Worm (Caenorhabditis elegans) whole organism, late embryonic: ENCODE data around the gene haao-1.

Experiments
- ama-1 ChIP-seq: fragments of 150-350 bp; optimal IDR thresholded peaks from 2 replicates; lab custom pipeline; 2014
- ceh-14 ChIP-seq: sonication (generic microtip); optimal IDR thresholded peaks from 2 replicates; lab custom pipeline; 2016; ENCODE audit warnings: missing genotype, missing genetic modification characterization, missing compliant biosample characterization
- ceh-24 ChIP-seq: sonication (generic microtip); optimal IDR thresholded peaks from 2 replicates; lab custom pipeline; 2016; ENCODE audit warnings: mild to moderate bottlenecking, missing genetic modification characterization, missing compliant biosample characterization
- ceh-34 ChIP-seq: sonication (generic microtip); optimal IDR thresholded peaks from 2 replicates; lab custom pipeline; 2016; ENCODE audit warnings: mild to moderate bottlenecking, missing genetic modification characterization, missing compliant biosample characterization
- elt-2 ChIP-seq: sonication (generic microtip); optimal IDR thresholded peaks from 2 replicates; lab custom pipeline; 2016; ENCODE audit warnings: missing genetic modification reagents, missing genetic modification characterization, missing compliant biosample characterization
- ets-4 ChIP-seq: sonication (generic microtip); optimal IDR thresholded peaks from 2 replicates; lab custom pipeline; 2016; ENCODE audit warnings: missing genetic modification characterization, missing compliant biosample characterization
- hlh-13 ChIP-seq: fragments of 200-800 bp; sonication (Bioruptor generic); optimal IDR thresholded peaks from 2 replicates; lab custom pipeline; 2018; ENCODE audit warnings: mild to moderate bottlenecking, missing genetic modification characterization, missing compliant biosample characterization
- odd-2 ChIP-seq: sonication (generic microtip); optimal IDR thresholded peaks from 2 replicates; lab custom pipeline; 2017; ENCODE audit warnings: antibody characterized with exemption, mild to moderate bottlenecking, missing genetic modification characterization, missing compliant biosample characterization
- pha-4 ChIP-seq: fragments of 150-350 bp; optimal IDR thresholded peaks from 2 replicates; lab custom pipeline; 2018; ENCODE audit warnings: missing biosample characterization, missing genetic modification reagents, missing genetic modification characterization
- sox-2 ChIP-seq: fragments of 200-800 bp; sonication (Bioruptor generic); IDR thresholded peaks from 2 replicates; pipeline ENCODE4 v1.3.6; 2022; ENCODE audit warnings: missing genetic modification reagents, missing genetic modification characterization, missing compliant biosample characterization
- tbx-2 ChIP-seq: sonication (generic microtip); optimal IDR thresholded peaks from 2 replicates; lab custom pipeline; 2016; ENCODE audit warnings: missing genetic modification characterization, missing compliant biosample characterization
- unc-55 ChIP-seq: sonication (generic microtip); optimal IDR thresholded peaks from 2 replicates; lab custom pipeline; 2017; ENCODE audit warnings: missing biosample characterization, missing genetic modification reagents, missing genetic modification characterization
- ztf-16 ChIP-seq: sonication (generic microtip); optimal IDR thresholded peaks from 2 replicates; lab custom pipeline; 2017; ENCODE audit warnings: missing genetic modification characterization, missing compliant biosample characterization

DNA sequence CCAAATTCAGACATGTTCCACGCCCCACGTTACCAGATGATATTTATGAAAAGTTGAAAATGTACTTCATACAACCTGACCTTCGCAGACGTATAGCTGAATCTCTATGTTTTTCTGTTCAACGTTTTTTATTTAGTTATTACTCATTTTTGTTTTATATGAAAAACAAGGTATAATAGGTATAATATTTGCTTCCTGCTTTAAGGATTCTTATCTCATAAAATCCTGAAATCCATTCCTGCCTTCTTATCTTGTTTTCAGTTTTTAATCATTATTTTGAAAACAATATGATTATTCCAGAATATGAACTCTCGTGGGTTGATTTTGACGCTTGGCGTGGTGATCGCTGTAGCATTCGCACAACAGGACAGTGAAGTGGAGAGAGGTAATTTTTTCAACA, 33.0 kb upstream of the haao-1 start, which contains the start of gene flp-6:
- TF ChIP-seq odd-2 (tag; lab: Kevin White, UChicago) (no peak), pha-4 (no peak), ztf-16 (tag; lab: Kevin White, UChicago) (no peak), ceh-14 (no peak), ama-1 (no peak), ceh-34 (tag; lab: Kevin White, UChicago) (no peak), ceh-24 (tag; lab: Kevin White, UChicago) (no peak), hlh-13 (no peak), elt-2 (no peak), tbx-2 (tag; lab: Kevin White, UChicago) (no peak), sox-2 (GFP tag; lab: Robert Waterston, UW) (no peak), unc-55 (GFP tag; lab: Kevin White, UChicago) (no peak), ets-4 (tag; lab: Kevin White, UChicago) (no peak)
